Worm (Caenorhabditis elegans): Measurements from ENCODE around the gene ZC13.2.

DNA sequence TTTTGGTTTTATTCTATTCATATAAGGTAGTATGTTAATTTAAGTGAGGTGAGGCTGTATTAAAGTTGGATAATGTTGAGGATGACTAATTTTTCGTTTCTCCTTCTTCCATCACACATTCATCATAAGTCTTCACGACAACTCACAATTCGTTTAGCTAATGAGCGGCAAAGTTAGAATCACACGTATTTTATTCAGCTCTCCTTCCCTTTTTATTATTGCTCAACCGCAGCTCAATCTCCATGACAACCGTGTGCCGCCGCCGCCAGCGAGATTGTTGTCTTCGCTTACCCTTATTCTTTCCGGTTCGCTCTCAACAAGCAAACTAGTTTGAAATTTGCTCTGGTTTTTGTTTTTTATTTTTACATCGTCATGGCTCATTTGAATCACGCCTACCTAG lies at the start of gene ZC13.2:
- TF ChIP-seq elt-1 (tag; optimal IDR thresholded peaks at IDR 0.05; ENCODE audit: borderline replicate concordance, insufficient read depth) (no peak), nhr-76 (tag; optimal IDR thresholded peaks at IDR 0.05) (no peak), nhr-12 (tag; optimal IDR thresholded peaks at IDR 0.05) (no peak), ceh-43 (GFP tag; optimal IDR thresholded peaks at IDR 0.05) (no peak), bed-3 (GFP tag; optimal IDR thresholded peaks at IDR 0.05) (no peak), M03D4.4 (tag; optimal IDR thresholded peaks at IDR 0.05) (no peak)
